Worm (Caenorhabditis elegans): ENCODE results near the gene fip-1.

fip-1 gene

ce11 chrIII:8618412-8618960, 21.1 kb upstream of the fip-1 start, which contains the start of gene C13G5.2 (continued):
- TF ChIP-seq zim-3 (tag; optimal IDR thresholded peaks at IDR 0.05) = no peak
- TF ChIP-seq snpc-1.3 (tag; optimal IDR thresholded peaks at IDR 0.05; ENCODE audit: insufficient read depth) = peak; percentile 48
- TF ChIP-seq tbx-9 (tag; optimal IDR thresholded peaks at IDR 0.05; ENCODE audit: borderline replicate concordance) = no peak
- peak; percentile 31 for TF ChIP-seq tbp1 (GFP tag; optimal IDR thresholded peaks at IDR 0.05)
- peak; percentile 77 for TF ChIP-seq madf-8 (GFP tag; conservative IDR thresholded peaks at IDR 0.05)
- TF ChIP-seq F55B11.4 (tag; optimal IDR thresholded peaks at IDR 0.05; ENCODE audit: borderline replicate concordance, insufficient read depth) = no peak
- TF ChIP-seq C06A6.2 (GFP tag; conservative IDR thresholded peaks at IDR 0.05) = no peak
- no peak for TF ChIP-seq nfya-2 (GFP tag; IDR thresholded peaks at IDR 0.05)
- TF ChIP-seq cebp-1 (GFP tag; IDR thresholded peaks at IDR 0.05) = no peak
- no peak for TF ChIP-seq cebp-1 (tag; optimal IDR thresholded peaks at IDR 0.05)
- TF ChIP-seq ztf-3 (GFP tag; optimal IDR thresholded peaks at IDR 0.05) = no peak
- peak; percentile 91 for TF ChIP-seq madf-6 (GFP tag; IDR thresholded peaks at IDR 0.05)
- no peak for TF ChIP-seq attf-5 (GFP tag; optimal IDR thresholded peaks at IDR 0.05)
- TF ChIP-seq egl-18 (GFP tag; IDR thresholded peaks at IDR 0.05) = no peak
- peak; percentile 55; the same call in 1 of the 2 replicates for TF ChIP-seq D2030.7 (GFP tag; IDR thresholded peaks at IDR 0.05)
- TF ChIP-seq Y79H2A.3 (GFP tag; conservative IDR thresholded peaks at IDR 0.05) = no peak
- TF ChIP-seq cebp-2 (GFP tag; IDR thresholded peaks at IDR 0.05) = no peak
- no peak for TF ChIP-seq hmg-1.2 (GFP tag; IDR thresholded peaks at IDR 0.05)
- peak; percentile 46 for TF ChIP-seq efl-1 (GFP tag; optimal IDR thresholded peaks at IDR 0.05)
- no peak for TF ChIP-seq ceh-58 (GFP tag; IDR thresholded peaks at IDR 0.05)
- TF ChIP-seq F39B2.1 (GFP tag; IDR thresholded peaks at IDR 0.05) = no peak
- peak; percentile 92 for TF ChIP-seq F33H1.4 (GFP tag; IDR thresholded peaks at IDR 0.05)
- TF ChIP-seq lir-1 (GFP tag; conservative IDR thresholded peaks at IDR 0.05) = no peak
- TF ChIP-seq mes-4 (tag; optimal IDR thresholded peaks at IDR 0.05) = no peak
- TF ChIP-seq aptf-2 (GFP tag; conservative IDR thresholded peaks at IDR 0.05) = no peak

ce11 chrIII:8620259-8620658, 19.3 kb upstream of the fip-1 start:
- no peak for TF ChIP-seq Y53G8AR.9 (GFP tag; conservative IDR thresholded peaks at IDR 0.05)

ce11 chrIII:8621002-8621401, 18.5 kb upstream of the fip-1 start:
- no peak for TF ChIP-seq sea-2 (GFP tag; IDR thresholded peaks at IDR 0.05)
- TF ChIP-seq C17E4.6 (GFP tag; IDR thresholded peaks at IDR 0.05) = no peak
- no peak for TF ChIP-seq Y95B8A.8 (GFP tag; IDR thresholded peaks at IDR 0.05)
- TF ChIP-seq lin-35 (GFP tag; optimal IDR thresholded peaks at IDR 0.05) = no peak
- TF ChIP-seq F39B2.1 (GFP tag; IDR thresholded peaks at IDR 0.05) = no peak
- no peak for TF ChIP-seq tbx-9 (tag; optimal IDR thresholded peaks at IDR 0.05; ENCODE audit: borderline replicate concordance)
- no peak for TF ChIP-seq ets-4 (GFP tag; optimal IDR thresholded peaks at IDR 0.05)
- TF ChIP-seq F57A8.1 (GFP tag; optimal IDR thresholded peaks at IDR 0.05) = no peak
- no peak for TF ChIP-seq ceh-27 (GFP tag; optimal IDR thresholded peaks at IDR 0.05)
- no peak for TF ChIP-seq efl-1 (GFP tag; optimal IDR thresholded peaks at IDR 0.05)
- no peak for TF ChIP-seq Y53G8AR.9 (GFP tag; conservative IDR thresholded peaks at IDR 0.05)
- TF ChIP-seq mel-28 (tag; optimal IDR thresholded peaks at IDR 0.05; ENCODE audit: borderline replicate concordance) = no peak
- no peak for TF ChIP-seq nfya-2 (GFP tag; IDR thresholded peaks at IDR 0.05)
- TF ChIP-seq bed-2 (GFP tag; IDR thresholded peaks at IDR 0.05) = no peak
- no peak for TF ChIP-seq chd-7 (tag; optimal IDR thresholded peaks at IDR 0.05)
- no peak for TF ChIP-seq snpc-4 (GFP tag; optimal IDR thresholded peaks at IDR 0.05)
- TF ChIP-seq snpc-4 (tag; optimal IDR thresholded peaks at IDR 0.05) = no peak
- TF ChIP-seq aptf-2 (GFP tag; conservative IDR thresholded peaks at IDR 0.05) = no peak
- no peak for TF ChIP-seq somi-1 (GFP tag; optimal IDR thresholded peaks at IDR 0.05)
- no peak for TF ChIP-seq hmg-1.2 (GFP tag; IDR thresholded peaks at IDR 0.05)

Data from whole organism, young adult.